Fruit fly (Drosophila melanogaster) whole organism, embryonic: Measurements from ENCODE around the gene mRpL14.

Source experiments
- ATbp ChIP-seq: fragments of 200-800 bp; sonication (Bioruptor generic); optimal IDR thresholded peaks from 2 replicates; lab custom pipeline; 2017; ENCODE audit warnings: missing biosample characterization, mild to moderate bottlenecking, missing genetic modification characterization, missing genetic modification reagents
- Antp ChIP-seq: fragments of 200-800 bp; sonication (Bioruptor generic); optimal IDR thresholded peaks from 3 replicates; lab custom pipeline; 2016; ENCODE audit warnings: missing biosample characterization, missing genetic modification characterization
- C15 ChIP-seq: fragments of 200-800 bp; sonication (Bioruptor generic); IDR thresholded peaks from 3 replicates; pipeline ENCODE4 v1.3.6; 2022; ENCODE audit warnings: missing biosample characterization, missing genetic modification characterization
- CG10462 ChIP-seq: fragments of 200-800 bp; sonication (Bioruptor generic); optimal IDR thresholded peaks from 2 replicates; lab custom pipeline; 2016; ENCODE audit warnings: missing biosample characterization, missing genetic modification characterization
- CG10959 ChIP-seq: fragments of 200-800 bp; sonication (Bioruptor generic); IDR thresholded peaks from 2 replicates; pipeline ENCODE4 v1.3.6; 2022; ENCODE audit warnings: missing biosample characterization, missing genetic modification characterization
- CG12155 ChIP-seq: fragments of 200-800 bp; sonication (Bioruptor generic); optimal IDR thresholded peaks from 3 replicates; lab custom pipeline; 2016; ENCODE audit warnings: missing biosample characterization, missing genetic modification characterization
- CG13123 ChIP-seq: fragments of 200-800 bp; sonication (Bioruptor generic); optimal IDR thresholded peaks from 2 replicates; lab custom pipeline; 2016; ENCODE audit warnings: missing biosample characterization, missing genetic modification characterization
- CG15073 ChIP-seq: fragments of 200-800 bp; sonication (Bioruptor generic); optimal IDR thresholded peaks from 2 replicates; lab custom pipeline; 2016; ENCODE audit warnings: missing biosample characterization, missing genetic modification characterization
- CG15696 ChIP-seq: fragments of 200-800 bp; sonication (Bioruptor generic); optimal IDR thresholded peaks from 2 replicates; lab custom pipeline; 2019; ENCODE audit warnings: missing biosample characterization, mild to moderate bottlenecking, missing genetic modification characterization, moderate library complexity
- CG17912 ChIP-seq: fragments of 200-800 bp; sonication (Bioruptor generic); optimal IDR thresholded peaks from 2 replicates; lab custom pipeline; 2018; ENCODE audit warnings: missing biosample characterization, mild to moderate bottlenecking, missing genetic modification characterization
- CG6175 ChIP-seq: fragments of 200-800 bp; sonication (Bioruptor generic); IDR thresholded peaks from 3 replicates; pipeline ENCODE4 v1.3.6; 2022; ENCODE audit warnings: missing biosample characterization, missing genetic modification characterization
- CG6272 ChIP-seq: fragments of 200-800 bp; sonication (Bioruptor generic); IDR thresholded peaks from 2 replicates; pipeline ENCODE4 v1.3.6; 2022; ENCODE audit warnings: missing biosample characterization, missing genetic modification characterization
- CG6813 ChIP-seq: fragments of 200-800 bp; sonication (Bioruptor generic); optimal IDR thresholded peaks from 2 replicates; lab custom pipeline; 2017; ENCODE audit warnings: missing biosample characterization, missing genetic modification characterization, mild to moderate bottlenecking, moderate library complexity, missing genetic modification reagents
- CG7839 ChIP-seq: fragments of 200-800 bp; sonication (Bioruptor generic); optimal IDR thresholded peaks from 3 replicates; lab custom pipeline; 2018; ENCODE audit warnings: missing biosample characterization, mild to moderate bottlenecking, missing genetic modification characterization, moderate library complexity
- CG8359 ChIP-seq: fragments of 200-800 bp; sonication (Bioruptor generic); optimal IDR thresholded peaks from 2 replicates; lab custom pipeline; 2017; ENCODE audit warnings: missing biosample characterization, mild to moderate bottlenecking, missing genetic modification characterization, borderline replicate concordance
- CG9609 ChIP-seq: fragments of 200-800 bp; sonication (Bioruptor generic); optimal IDR thresholded peaks from 3 replicates; lab custom pipeline; 2016; ENCODE audit warnings: missing biosample characterization, missing genetic modification characterization
- CG9817 ChIP-seq: fragments of 200-800 bp; sonication (Bioruptor generic); optimal IDR thresholded peaks from 2 replicates; lab custom pipeline; 2018; ENCODE audit warnings: missing biosample characterization, mild to moderate bottlenecking, missing genetic modification characterization, moderate library complexity
- D ChIP-seq, 2 experiments: fragments of 200-800 bp in 1 of 2; fragments of >200 bp in 1 of 2; sonication (Bioruptor generic) in 1 of 2; optimal IDR thresholded peaks; 2 replicates in 1 of 2; 3 replicates in 1 of 2; lab custom pipeline; 2017; ENCODE audit warnings: mild to moderate bottlenecking in 1 of 2, missing biosample characterization in 1 of 2, missing genetic modification characterization in 1 of 2, missing genetic modification reagents in 1 of 2
- GATAe ChIP-seq: fragments of 200-800 bp; sonication (Bioruptor generic); conservative IDR thresholded peaks from 2 replicates; pipeline ENCODE4 v1.3.6; 2022; ENCODE audit warnings: missing biosample characterization, missing genetic modification characterization
- H15 ChIP-seq: fragments of 200-800 bp; sonication (Bioruptor generic); IDR thresholded peaks from 3 replicates; pipeline ENCODE4 v1.3.6; 2022; ENCODE audit warnings: missing biosample characterization, missing genetic modification characterization
- Hmx ChIP-seq: fragments of 200-800 bp; sonication (Bioruptor generic); optimal IDR thresholded peaks from 2 replicates; lab custom pipeline; 2016; ENCODE audit warnings: missing biosample characterization, missing genetic modification characterization
- Ptx1 ChIP-seq: fragments of 200-800 bp; sonication (Bioruptor generic); IDR thresholded peaks from 2 replicates; pipeline ENCODE4 v1.3.6; 2022; ENCODE audit warnings: missing biosample characterization, missing genetic modification characterization
- Sox102F ChIP-seq: fragments of 200-800 bp; sonication (Bioruptor generic); optimal IDR thresholded peaks from 2 replicates; lab custom pipeline; 2018; ENCODE audit warnings: missing biosample characterization, mild to moderate bottlenecking, missing genetic modification characterization, moderate library complexity
- Sry-β ChIP-seq: fragments of 200-800 bp; sonication (Bioruptor generic); optimal IDR thresholded peaks from 2 replicates; lab custom pipeline; 2018; ENCODE audit warnings: missing biosample characterization, mild to moderate bottlenecking, missing genetic modification characterization, moderate library complexity
- Trl ChIP-seq, 3 experiments: fragments of >200 bp in 2 of 3; fragments of 200-800 bp in 1 of 3; sonication (Bioruptor generic) in 1 of 3; optimal IDR thresholded peaks; 2 replicates in 1 of 3; 3 replicates in 2 of 3; lab custom pipeline; 2016 to 2017; ENCODE audit warnings: missing biosample characterization in 1 of 3, missing genetic modification characterization in 1 of 3
- ap ChIP-seq: fragments of 200-800 bp; sonication (Bioruptor generic); IDR thresholded peaks from 2 replicates; pipeline ENCODE4 v1.3.6; 2022; ENCODE audit warnings: missing biosample characterization, missing genetic modification characterization
- ase ChIP-seq: fragments of 200-800 bp; sonication (Bioruptor generic); IDR thresholded peaks from 3 replicates; pipeline ENCODE4 v1.3.6; 2022; ENCODE audit warnings: missing biosample characterization, missing genetic modification characterization
- cad ChIP-seq: fragments of >200 bp; optimal IDR thresholded peaks from 2 replicates; lab custom pipeline; 2017; ENCODE audit warnings: missing biosample characterization, missing genetic modification characterization
- ci ChIP-seq: fragments of 200-800 bp; sonication (Bioruptor generic); IDR thresholded peaks from 3 replicates; pipeline ENCODE4 v1.3.6; 2022; ENCODE audit warnings: missing biosample characterization, missing genetic modification characterization
- crol ChIP-seq: fragments of 200-800 bp; sonication (Bioruptor generic); IDR thresholded peaks from 2 replicates; pipeline ENCODE4 v1.3.6; 2022; ENCODE audit warnings: missing biosample characterization, missing genetic modification characterization
- dati ChIP-seq: fragments of 200-800 bp; sonication (Bioruptor generic); IDR thresholded peaks from 2 replicates; pipeline ENCODE4 v1.3.6; 2022; ENCODE audit warnings: missing biosample characterization, missing genetic modification characterization
- dimm ChIP-seq: fragments of 200-800 bp; sonication (Bioruptor generic); IDR thresholded peaks from 2 replicates; pipeline ENCODE4 v1.3.6; 2022; ENCODE audit warnings: missing biosample characterization, missing genetic modification characterization
- esg ChIP-seq: fragments of 200-800 bp; sonication (Bioruptor generic); conservative IDR thresholded peaks from 2 replicates; pipeline ENCODE4 v1.3.6; 2022; ENCODE audit warnings: missing biosample characterization, missing genetic modification characterization
- fd64A ChIP-seq: fragments of 200-800 bp; sonication (Bioruptor generic); optimal IDR thresholded peaks from 3 replicates; lab custom pipeline; 2018; ENCODE audit warnings: missing biosample characterization, mild to moderate bottlenecking, missing genetic modification characterization
- fu2 ChIP-seq: fragments of 200-800 bp; sonication (Bioruptor generic); optimal IDR thresholded peaks from 2 replicates; lab custom pipeline; 2016; ENCODE audit warnings: missing biosample characterization, missing genetic modification characterization
- maf-S ChIP-seq: fragments of 200-800 bp; sonication (Bioruptor generic); optimal IDR thresholded peaks from 2 replicates; lab custom pipeline; 2016; ENCODE audit warnings: missing biosample characterization, missing genetic modification characterization
- mam ChIP-seq: fragments of 200-800 bp; sonication (Bioruptor generic); optimal IDR thresholded peaks from 3 replicates; lab custom pipeline; 2016; ENCODE audit warnings: missing biosample characterization, missing genetic modification characterization
- nau ChIP-seq: fragments of 200-800 bp; sonication (Bioruptor generic); optimal IDR thresholded peaks from 3 replicates; lab custom pipeline; 2017; ENCODE audit warnings: missing biosample characterization, mild to moderate bottlenecking, missing genetic modification characterization, missing genetic modification reagents
- nom ChIP-seq: fragments of 200-800 bp; sonication (Bioruptor generic); optimal IDR thresholded peaks from 2 replicates; lab custom pipeline; 2017; ENCODE audit warnings: missing biosample characterization, missing genetic modification characterization, mild to moderate bottlenecking, moderate library complexity, missing genetic modification reagents
- otp ChIP-seq: fragments of 200-800 bp; sonication (Bioruptor generic); IDR thresholded peaks from 3 replicates; pipeline ENCODE4, ENCODE4 v1.3.6; 2022; ENCODE audit warnings: missing biosample characterization, missing genetic modification characterization
- peb ChIP-seq: fragments of 200-800 bp; sonication (Bioruptor generic); IDR thresholded peaks from 2 replicates; pipeline ENCODE4 v1.3.6; 2022; ENCODE audit warnings: missing biosample characterization, missing genetic modification characterization
- pita ChIP-seq: fragments of 200-800 bp; sonication (Bioruptor generic); optimal IDR thresholded peaks from 2 replicates; lab custom pipeline; 2017; ENCODE audit warnings: missing biosample characterization, mild to moderate bottlenecking, missing genetic modification characterization
- ro ChIP-seq: fragments of 200-800 bp; sonication (Bioruptor generic); IDR thresholded peaks from 2 replicates; pipeline ENCODE4 v1.3.6; 2022; ENCODE audit warnings: missing biosample characterization, missing genetic modification characterization
- shn ChIP-seq: fragments of 200-800 bp; sonication (Bioruptor generic); optimal IDR thresholded peaks from 3 replicates; lab custom pipeline; 2016; ENCODE audit warnings: missing biosample characterization, missing genetic modification characterization
- sob ChIP-seq: fragments of 200-800 bp; sonication (Bioruptor generic); IDR thresholded peaks from 2 replicates; pipeline ENCODE4 v1.3.6; 2022; ENCODE audit warnings: missing biosample characterization, missing genetic modification characterization
- tap ChIP-seq: fragments of 200-800 bp; optimal IDR thresholded peaks from 3 replicates; lab custom pipeline; 2019; ENCODE audit warnings: missing biosample characterization, mild to moderate bottlenecking, missing genetic modification characterization, moderate library complexity
- tna ChIP-seq: fragments of 200-800 bp; sonication (Bioruptor generic); IDR thresholded peaks from 2 replicates; pipeline ENCODE4 v1.3.6; 2022; ENCODE audit warnings: missing biosample characterization, missing genetic modification characterization; ENCODE audit not compliant: partially characterized antibody
- usp ChIP-seq: fragments of >200 bp; optimal IDR thresholded peaks from 2 replicates; lab custom pipeline; 2017; ENCODE audit warnings: missing biosample characterization, missing genetic modification characterization
- vvl ChIP-seq: fragments of 200-800 bp; sonication (Bioruptor generic); IDR thresholded peaks from 2 replicates; pipeline ENCODE4 v1.3.6; 2022; ENCODE audit warnings: missing biosample characterization, missing genetic modification characterization
- wdn ChIP-seq: fragments of 200-800 bp; sonication (Bioruptor generic); IDR thresholded peaks from 2 replicates; pipeline ENCODE4 v1.3.6; 2022; ENCODE audit warnings: missing biosample characterization, missing genetic modification characterization

The mRpL14 gene

dm6 chrX:2295435-2296229 lies 48.8 kb downstream of the mRpL14 start, which contains the start of gene Raf:
Gene Raf (plus strand): TSS chrX:2295466.
- TF ChIP-seq usp (GFP tag; lab: Kevin White, UChicago) (no peak), crol (GFP tag; lab: Robert Waterston, UW) (peak; percentile 93), ase (GFP tag; lab: Robert Waterston, UW) (no peak; the same call in 2 of the 3 replicates), CG10462 (GFP tag; lab: Kevin White, UChicago) (no peak), CG12155 (GFP tag; lab: Kevin White, UChicago) (no peak), Sry-β (GFP tag; lab: Kevin White, UChicago) (no peak), dimm (GFP tag; lab: Robert Waterston, UW) (no peak), CG6272 (GFP tag; lab: Robert Waterston, UW) (no peak), D (optimal IDR thresholded peaks at IDR 0.05; lab: Kevin White, UChicago) (no peak), D (GFP tag; optimal IDR thresholded peaks at IDR 0.05; lab: Kevin White, UChicago) (no peak), vvl (GFP tag; lab: Robert Waterston, UW) (no peak), CG7839 (tag; lab: Kevin White, UChicago) (no peak), Ptx1 (GFP tag; lab: Robert Waterston, UW) (no peak), CG10959 (GFP tag; lab: Robert Waterston, UW) (no peak), CG6813 (no peak), ci (GFP tag; lab: Robert Waterston, UW) (peak; percentile 78; the same call in 1 of the 3 replicates), ap (GFP tag; lab: Robert Waterston, UW) (no peak), sob (GFP tag; lab: Robert Waterston, UW) (no peak), CG13123 (GFP tag; lab: Kevin White, UChicago) (no peak), esg (GFP tag; lab: Robert Waterston, UW) (no peak), Hmx (GFP tag; lab: Kevin White, UChicago) (no peak), CG8359 (GFP tag; lab: Kevin White, UChicago) (no peak), C15 (GFP tag; lab: Robert Waterston, UW) (no peak), fd64A (GFP tag; lab: Kevin White, UChicago) (no peak), GATAe (GFP tag; lab: Robert Waterston, UW) (no peak), CG9817 (tag; lab: Kevin White, UChicago) (no peak), Antp (GFP tag; lab: Kevin White, UChicago) (no peak), tna (GFP tag; lab: Robert Waterston, UW) (no peak), maf-S (no peak), tap (tag; lab: Kevin White, UChicago) (no peak), nom (no peak), nau (GFP tag; lab: Kevin White, UChicago) (peak; percentile 89), Trl (optimal IDR thresholded peaks at IDR 0.05; lab: Kevin White, UChicago) (peak; percentile 88 to 95), Trl (GFP tag; optimal IDR thresholded peaks at IDR 0.05; lab: Kevin White, UChicago) (no peak), shn (GFP tag; lab: Kevin White, UChicago) (no peak), dati (GFP tag; lab: Robert Waterston, UW) (no peak), Sox102F (GFP tag; lab: Kevin White, UChicago) (no peak), ATbp (GFP tag; lab: Kevin White, UChicago) (no peak), fu2 (no peak), wdn (GFP tag; lab: Robert Waterston, UW) (peak; percentile 71), mam (GFP tag; lab: Kevin White, UChicago) (no peak), ro (GFP tag; lab: Robert Waterston, UW) (no peak), CG6175 (peak; percentile 67; the same call in 2 of the 3 replicates), CG15073 (GFP tag; lab: Kevin White, UChicago) (peak; percentile 63), CG17912 (GFP tag; lab: Kevin White, UChicago) (no peak), CG15696 (no peak), CG9609 (no peak), H15 (GFP tag; lab: Robert Waterston, UW) (no peak), otp (GFP tag; lab: Robert Waterston, UW) (peak; percentile 64; the same call in 2 of the 3 replicates), cad (peak; percentile 21), pita (no peak), peb (GFP tag; lab: Robert Waterston, UW) (0 out of 2 replicates have a peak, but pooled peaks have one; percentile 6)
